Worm (Caenorhabditis elegans): ENCODE data around the gene spp-5.

DNA sequence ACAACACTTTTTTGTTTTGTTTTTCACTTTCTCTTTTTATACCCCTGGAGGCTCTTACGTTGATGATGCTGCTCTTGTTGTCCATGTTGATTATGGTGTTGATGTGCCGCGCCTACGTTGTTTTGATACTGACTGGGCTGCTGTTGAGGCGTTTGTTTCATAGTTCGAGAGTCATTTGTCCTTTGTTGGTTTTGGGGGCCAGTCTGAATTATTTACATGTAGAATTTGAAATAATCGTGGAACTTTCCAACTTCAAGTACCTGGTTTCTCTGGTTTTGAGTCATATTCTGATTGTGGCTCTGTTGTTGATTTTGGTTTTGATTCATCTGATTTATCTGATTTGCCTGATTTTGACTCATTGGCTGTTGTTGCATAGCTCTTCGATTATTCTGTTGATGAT is 42.1 kb downstream of the spp-5 start:
- TF ChIP-seq lin-39 (tag; optimal IDR thresholded peaks at IDR 0.05) (no peak), ceh-82 (tag; optimal IDR thresholded peaks at IDR 0.05) (no peak)
